Worm (Caenorhabditis elegans) whole organism, early embryonic: Measurements from ENCODE around the gene C14E2.7.

Source experiments
- aly-1 ChIP-seq: sonication (generic microtip); optimal IDR thresholded peaks from 2 replicates; lab custom pipeline; 2016; ENCODE audit warnings: missing genetic modification characterization, missing compliant biosample characterization
- ama-1 ChIP-seq: fragments of 150-350 bp; optimal IDR thresholded peaks from 2 replicates; lab custom pipeline; 2014
- ceh-36 ChIP-seq: sonication (generic microtip); optimal IDR thresholded peaks from 2 replicates; lab custom pipeline; 2016; ENCODE audit warnings: missing genetic modification characterization, inconsistent platforms, missing compliant biosample characterization
- flt-1 ChIP-seq: fragments of 200-800 bp; sonication (Bioruptor generic); IDR thresholded peaks from 2 replicates; pipeline ENCODE4 v1.3.6; 2022; ENCODE audit warnings: missing genetic modification characterization, missing compliant biosample characterization
- hnd-1 ChIP-seq: sonication (generic microtip); optimal IDR thresholded peaks from 2 replicates; lab custom pipeline; 2016; ENCODE audit warnings: missing genetic modification characterization, missing compliant biosample characterization

ce11 chrX:1786607-1787006 is 29.6 kb upstream of the C14E2.7 start, which contains the start of gene arg-1:
- no peak for TF ChIP-seq flt-1 (GFP tag; lab: Robert Waterston, UW)
- no peak for TF ChIP-seq ama-1 (lab: Kevin White, UChicago)
- TF ChIP-seq aly-1 (tag; lab: Kevin White, UChicago), result no peak
- TF ChIP-seq ceh-36 (tag; lab: Kevin White, UChicago), result no peak
- no peak for TF ChIP-seq hnd-1 (tag; lab: Kevin White, UChicago)
